Worm (Caenorhabditis elegans) whole organism, L1 larva: ENCODE data around the gene gur-3.
A peak's percentile ranks its signal among the peaks of the same experiment; 100 is the strongest.

Source experiments
- C16A3.4 ChIP-seq: fragments of 150-350 bp; optimal IDR thresholded peaks from 2 replicates; lab custom pipeline; 2014; ENCODE audit warnings: missing biosample characterization, missing genetic modification characterization
- aly-2 ChIP-seq: fragments of 150-350 bp; optimal IDR thresholded peaks from 2 replicates; lab custom pipeline; 2014; ENCODE audit warnings: missing biosample characterization, missing genetic modification characterization
- blmp-1 ChIP-seq: fragments of 150-350 bp; optimal IDR thresholded peaks from 2 replicates; lab custom pipeline; 2014; ENCODE audit warnings: missing biosample characterization, missing genetic modification characterization
- ceh-63 ChIP-seq: fragments of 200-800 bp; sonication (Bioruptor generic); optimal IDR thresholded peaks from 2 replicates; lab custom pipeline; 2018; ENCODE audit warnings: mild to moderate bottlenecking, missing genetic modification characterization, missing compliant biosample characterization
- ceh-8 ChIP-seq: fragments of 200-800 bp; sonication (Bioruptor generic); optimal IDR thresholded peaks from 2 replicates; lab custom pipeline; 2018; ENCODE audit warnings: mild to moderate bottlenecking, missing genetic modification characterization, moderate library complexity, missing compliant biosample characterization
- ceh-88 ChIP-seq: fragments of 200-800 bp; sonication (Bioruptor generic); IDR thresholded peaks from 2 replicates; pipeline ENCODE4 v1.3.6; 2022; ENCODE audit warnings: missing genetic modification characterization, missing compliant biosample characterization
- ceh-90 ChIP-seq: sonication (generic microtip); optimal IDR thresholded peaks from 2 replicates; lab custom pipeline; 2016; ENCODE audit warnings: missing genetic modification characterization, missing compliant biosample characterization
- dpl-1 ChIP-seq, 3 experiments: fragments of 150-350 bp in 2 of 3; sonication (generic microtip) in 1 of 3; optimal IDR thresholded peaks; 2 replicates each; lab custom pipeline; 2014 to 2017; ENCODE audit warnings: missing biosample characterization in 3 of 3, missing genetic modification characterization in 3 of 3, missing genetic modification reagents in 3 of 3
- dsc-1 ChIP-seq: sonication (generic microtip); optimal IDR thresholded peaks from 2 replicates; lab custom pipeline; 2016; ENCODE audit warnings: mild to moderate bottlenecking, missing genetic modification characterization, missing compliant biosample characterization
- efl-1 ChIP-seq, 4 experiments: fragments of 150-350 bp; optimal IDR thresholded peaks in 3 of 4; peaks in 1 of 4; 1 replicate in 1 of 4; 2 replicates in 3 of 4; lab custom pipeline; 2014; ENCODE audit warnings: missing biosample characterization in 2 of 4, missing genetic modification characterization in 2 of 4, missing genetic modification reagents in 2 of 4
- elt-3 ChIP-seq, 6 experiments: fragments of 150-350 bp in 1 of 6; sonication (generic microtip); optimal IDR thresholded peaks; 2 replicates each; lab custom pipeline; 2017 to 2018; ENCODE audit warnings: missing biosample characterization in 6 of 6, missing genetic modification characterization in 6 of 6, inconsistent platforms in 1 of 6
- ets-5 ChIP-seq: fragments of 200-800 bp; sonication (Bioruptor generic); IDR thresholded peaks from 2 replicates; pipeline ENCODE4 v1.3.6; 2022; ENCODE audit warnings: missing genetic modification characterization, missing compliant biosample characterization
- hpl-2 ChIP-seq: fragments of 150-350 bp; optimal IDR thresholded peaks from 2 replicates; lab custom pipeline; 2014; ENCODE audit warnings: missing biosample characterization, missing genetic modification reagents, missing genetic modification characterization
- irx-1 ChIP-seq: sonication (generic microtip); optimal IDR thresholded peaks from 2 replicates; lab custom pipeline; 2016; ENCODE audit warnings: missing genetic modification characterization, missing compliant biosample characterization
- isw-1 ChIP-seq: fragments of 200-800 bp; sonication (Bioruptor generic); IDR thresholded peaks from 2 replicates; pipeline ENCODE4 v1.3.6; 2022; ENCODE audit warnings: missing genetic modification characterization, missing compliant biosample characterization
- lin-13 ChIP-seq: fragments of 150-350 bp; optimal IDR thresholded peaks from 2 replicates; lab custom pipeline; 2014; ENCODE audit warnings: missing biosample characterization, missing genetic modification reagents, missing genetic modification characterization
- lin-14 ChIP-seq: fragments of 200-800 bp; sonication (Bioruptor generic); optimal IDR thresholded peaks from 2 replicates; lab custom pipeline; 2018; ENCODE audit warnings: mild to moderate bottlenecking, missing genetic modification characterization, moderate library complexity, missing compliant biosample characterization
- lin-15B ChIP-seq: fragments of 150-350 bp; sonication (generic microtip); optimal IDR thresholded peaks from 3 replicates; lab custom pipeline; 2014; ENCODE audit warnings: missing biosample characterization, missing genetic modification characterization
- lin-35 ChIP-seq, 2 experiments: fragments of 150-350 bp; optimal IDR thresholded peaks; 2 replicates each; lab custom pipeline; 2014; ENCODE audit warnings: missing biosample characterization in 2 of 2, missing genetic modification characterization in 2 of 2, missing genetic modification reagents in 2 of 2
- lin-39 ChIP-seq: fragments of 150-350 bp; optimal IDR thresholded peaks from 2 replicates; lab custom pipeline; 2014; ENCODE audit warnings: missing biosample characterization, missing genetic modification reagents, missing genetic modification characterization
- lsy-2 ChIP-seq, 2 experiments: fragments of 150-350 bp; optimal IDR thresholded peaks; 2 replicates each; lab custom pipeline; 2014; ENCODE audit warnings: missing biosample characterization in 2 of 2, missing genetic modification characterization in 2 of 2
- mep-1 ChIP-seq: fragments of 150-350 bp; optimal IDR thresholded peaks from 2 replicates; lab custom pipeline; 2014; ENCODE audit warnings: missing biosample characterization, missing genetic modification characterization
- nhr-20 ChIP-seq: sonication (generic microtip); optimal IDR thresholded peaks from 2 replicates; lab custom pipeline; 2016; ENCODE audit warnings: mild to moderate bottlenecking, missing genetic modification characterization, missing compliant biosample characterization
- nhr-71 ChIP-seq: sonication (generic microtip); optimal IDR thresholded peaks from 2 replicates; lab custom pipeline; 2016; ENCODE audit warnings: mild to moderate bottlenecking, missing genetic modification characterization, moderate library complexity, missing compliant biosample characterization
- nhr-84 ChIP-seq: sonication (generic microtip); optimal IDR thresholded peaks from 2 replicates; lab custom pipeline; 2017; ENCODE audit warnings: missing biosample characterization, missing genetic modification characterization
- nhr-85 ChIP-seq: sonication (generic microtip); peaks from one replicate; lab custom pipeline; 2016; ENCODE audit warnings: missing genetic modification characterization, inconsistent platforms, missing compliant biosample characterization
- nhr-90 ChIP-seq: sonication (generic microtip); optimal IDR thresholded peaks from 2 replicates; lab custom pipeline; 2016; ENCODE audit warnings: mild to moderate bottlenecking, missing genetic modification characterization, missing compliant biosample characterization; ENCODE audit not compliant: poor library complexity
- pag-3 ChIP-seq: sonication (generic microtip); optimal IDR thresholded peaks from 2 replicates; lab custom pipeline; 2017; ENCODE audit warnings: missing genetic modification characterization, mild to moderate bottlenecking, missing compliant biosample characterization, antibody characterized with exemption, borderline replicate concordance; ENCODE audit not compliant: insufficient read depth
- pax-3 ChIP-seq: fragments of 200-800 bp; sonication (Bioruptor generic); optimal IDR thresholded peaks from 2 replicates; lab custom pipeline; 2018; ENCODE audit warnings: mild to moderate bottlenecking, missing genetic modification characterization, moderate library complexity, missing compliant biosample characterization
- snpc-4 ChIP-seq: fragments of 150-350 bp; optimal IDR thresholded peaks from 2 replicates; lab custom pipeline; 2014; ENCODE audit warnings: missing biosample characterization, missing genetic modification characterization
- snu-23 ChIP-seq: sonication (generic microtip); optimal IDR thresholded peaks from 2 replicates; lab custom pipeline; 2016; ENCODE audit warnings: missing genetic modification characterization, missing compliant biosample characterization
- unc-62 ChIP-seq: fragments of 150-350 bp; optimal IDR thresholded peaks from 2 replicates; lab custom pipeline; 2014; ENCODE audit warnings: missing biosample characterization, missing genetic modification reagents, missing genetic modification characterization
- vab-15 ChIP-seq: sonication (generic microtip); optimal IDR thresholded peaks from 2 replicates; lab custom pipeline; 2017; ENCODE audit warnings: missing genotype, mild to moderate bottlenecking, missing genetic modification characterization, missing compliant biosample characterization
- xbp-1 ChIP-seq: sonication (generic microtip); optimal IDR thresholded peaks from 2 replicates; lab custom pipeline; 2016; ENCODE audit warnings: missing genetic modification characterization, missing compliant biosample characterization

The gur-3 gene

ce11 chrX:10393362-10393761 is 12.7 kb downstream of the gur-3 start (continued):
- TF ChIP-seq aly-2 = no peak
- TF ChIP-seq snu-23 = peak; percentile 8
- peak; percentile 71 for TF ChIP-seq nhr-85 (tag; lab: Kevin White, UChicago)
- peak; percentile 62 for TF ChIP-seq blmp-1 (tag; lab: Kevin White, UChicago)
- no peak for TF ChIP-seq ets-5
- TF ChIP-seq nhr-90 (tag; lab: Kevin White, UChicago) = no peak
- no peak for TF ChIP-seq isw-1 (GFP tag; lab: Robert Waterston, UW)
- no peak for TF ChIP-seq snpc-4 (tag; lab: Kevin White, UChicago)

ce11 chrX:10392792-10393191 is 13.3 kb downstream of the gur-3 start:
- TF ChIP-seq dpl-1 (GFP tag; optimal IDR thresholded peaks at IDR 0.05; lab: Kevin White, UChicago) = no peak
- TF ChIP-seq vab-15 (tag; lab: Kevin White, UChicago) = no peak
- no peak for TF ChIP-seq nhr-90 (tag; lab: Kevin White, UChicago)
- TF ChIP-seq elt-3 (tag; optimal IDR thresholded peaks at IDR 0.05; lab: Kevin White, UChicago) = no peak
- TF ChIP-seq unc-62 (GFP tag; lab: Kevin White, UChicago) = no peak
- TF ChIP-seq lin-14 = peak; percentile 7
- no peak for TF ChIP-seq pag-3 (tag; lab: Kevin White, UChicago)
- no peak for TF ChIP-seq dsc-1 (tag; lab: Kevin White, UChicago)
- no peak for TF ChIP-seq efl-1 (optimal IDR thresholded peaks at IDR 0.05; lab: Kevin White, UChicago)
- TF ChIP-seq efl-1 (GFP tag; optimal IDR thresholded peaks at IDR 0.05 in 1 of 2; lab: Kevin White, UChicago) = no peak
- TF ChIP-seq blmp-1 (tag; lab: Kevin White, UChicago) = peak; percentile 44
- TF ChIP-seq ceh-8 = no peak
- TF ChIP-seq irx-1 (tag; lab: Kevin White, UChicago) = no peak
- no peak for TF ChIP-seq snu-23

ce11 chrX:10391174-10391573 is 14.9 kb downstream of the gur-3 start:
- TF ChIP-seq mep-1 (tag; lab: Kevin White, UChicago) = peak; percentile 49
- TF ChIP-seq ceh-90 = no peak
- no peak for TF ChIP-seq lin-15B (tag; lab: Kevin White, UChicago)
- peak; percentile 19 for TF ChIP-seq nhr-20 (tag; lab: Kevin White, UChicago)
- peak; percentile 72 for TF ChIP-seq nhr-85 (tag; lab: Kevin White, UChicago)
- peak; percentile 86 for TF ChIP-seq blmp-1 (tag; lab: Kevin White, UChicago)
- peak; percentile 39 for TF ChIP-seq snu-23
- TF ChIP-seq lsy-2 (tag; optimal IDR thresholded peaks at IDR 0.05; lab: Kevin White, UChicago) = peak; percentile 0 to 20
- peak; percentile 74 for TF ChIP-seq lin-14
- peak; percentile 4 for TF ChIP-seq C16A3.4 (tag; lab: Kevin White, UChicago)
- TF ChIP-seq pax-3 = no peak
- TF ChIP-seq ceh-8 = no peak
- TF ChIP-seq xbp-1 (tag; lab: Kevin White, UChicago) = peak; percentile 4
- TF ChIP-seq ceh-63 (GFP tag; lab: Kevin White, UChicago) = no peak
- TF ChIP-seq dpl-1 (GFP tag; optimal IDR thresholded peaks at IDR 0.05; lab: Kevin White, UChicago) = peak; percentile 29 to 40 (median 31)
- TF ChIP-seq efl-1 (optimal IDR thresholded peaks at IDR 0.05; lab: Kevin White, UChicago) = no peak
- TF ChIP-seq efl-1 (GFP tag; optimal IDR thresholded peaks at IDR 0.05 in 1 of 2; lab: Kevin White, UChicago) = peak in 1 of 2 experiments; percentile 84
- TF ChIP-seq elt-3 (tag; optimal IDR thresholded peaks at IDR 0.05; lab: Kevin White, UChicago) = peak in 1 of 6 experiments; percentile 38
- no peak for TF ChIP-seq ceh-88
- peak; percentile 5 to 70 for TF ChIP-seq lin-35 (GFP tag; optimal IDR thresholded peaks at IDR 0.05; lab: Kevin White, UChicago)
- TF ChIP-seq nhr-71 (tag; lab: Kevin White, UChicago) = peak; percentile 1
- no peak for TF ChIP-seq hpl-2 (GFP tag; lab: Kevin White, UChicago)

ce11 chrX:10386408-10386807 is 19.7 kb downstream of the gur-3 start, which contains the start of gene dyf-6:
dyf-6 (minus strand) TSS chrX:10386508.
- TF ChIP-seq nhr-84 (tag; lab: Kevin White, UChicago) (no peak), isw-1 (GFP tag; lab: Robert Waterston, UW) (no peak), hpl-2 (GFP tag; lab: Kevin White, UChicago) (no peak), snu-23 (no peak), lin-13 (GFP tag; lab: Kevin White, UChicago) (no peak), lin-15B (tag; lab: Kevin White, UChicago) (no peak), lin-39 (tag; lab: Kevin White, UChicago) (no peak), C16A3.4 (tag; lab: Kevin White, UChicago) (no peak), nhr-85 (tag; lab: Kevin White, UChicago) (no peak)
